Fruit fly (Drosophila melanogaster) whole organism, embryonic: ENCODE results near the gene trx.
A peak's percentile ranks its signal among the peaks of the same experiment; 100 is the strongest.

Experiments
- Ada2b ChIP-seq: fragments of 200-800 bp; sonication (Bioruptor generic); IDR thresholded peaks from 2 replicates; pipeline ENCODE4 v1.3.6; 2022; ENCODE audit warnings: missing biosample characterization, missing genetic modification characterization
- Blimp-1 ChIP-seq: fragments of 200-800 bp; sonication (Bioruptor generic); optimal IDR thresholded peaks from 3 replicates; lab custom pipeline; 2018; ENCODE audit warnings: missing biosample characterization, missing genetic modification characterization, mild to moderate bottlenecking, moderate library complexity, missing genetic modification reagents
- CG10462 ChIP-seq: fragments of 200-800 bp; sonication (Bioruptor generic); optimal IDR thresholded peaks from 2 replicates; lab custom pipeline; 2016; ENCODE audit warnings: missing biosample characterization, missing genetic modification characterization
- CG14667 ChIP-seq: fragments of 200-800 bp; sonication (Bioruptor generic); IDR thresholded peaks from 2 replicates; pipeline ENCODE4 v1.3.6; 2022; ENCODE audit warnings: missing biosample characterization, missing genetic modification characterization
- CG15011 ChIP-seq: fragments of 200-800 bp; sonication (Bioruptor generic); optimal IDR thresholded peaks from 3 replicates; lab custom pipeline; 2018; ENCODE audit warnings: missing biosample characterization, mild to moderate bottlenecking, missing genetic modification characterization
- CG1529 ChIP-seq: fragments of 200-800 bp; sonication (Bioruptor generic); optimal IDR thresholded peaks from 3 replicates; lab custom pipeline; 2018; ENCODE audit warnings: missing biosample characterization, missing genetic modification characterization
- CG17361 ChIP-seq: fragments of 200-800 bp; sonication (Bioruptor generic); IDR thresholded peaks from 3 replicates; pipeline ENCODE4 v1.3.6; 2022; ENCODE audit warnings: missing biosample characterization, missing genetic modification characterization
- CG18599 ChIP-seq: fragments of 200-800 bp; sonication (Bioruptor generic); optimal IDR thresholded peaks from 3 replicates; lab custom pipeline; 2017; ENCODE audit warnings: missing biosample characterization, missing genetic modification characterization, mild to moderate bottlenecking, moderate library complexity, missing genetic modification reagents
- CG2199 ChIP-seq: fragments of 200-800 bp; sonication (Bioruptor generic); IDR thresholded peaks from 3 replicates; pipeline ENCODE4 v1.3.6; 2022; ENCODE audit warnings: missing biosample characterization, missing genetic modification characterization
- CG2202 ChIP-seq: fragments of 200-800 bp; sonication (Bioruptor generic); optimal IDR thresholded peaks from 2 replicates; lab custom pipeline; 2018; ENCODE audit warnings: missing biosample characterization, mild to moderate bottlenecking, missing genetic modification characterization
- CG2678 ChIP-seq: fragments of 200-800 bp; sonication (Bioruptor generic); optimal IDR thresholded peaks from 3 replicates; lab custom pipeline; 2019; ENCODE audit warnings: missing biosample characterization, mild to moderate bottlenecking, missing genetic modification characterization, moderate library complexity
- CG2889 ChIP-seq: fragments of 200-800 bp; sonication (Bioruptor generic); IDR thresholded peaks from 3 replicates; pipeline ENCODE4 v1.3.6; 2022; ENCODE audit warnings: missing biosample characterization, missing genetic modification characterization
- CG30403 ChIP-seq: fragments of 200-800 bp; sonication (Bioruptor generic); optimal IDR thresholded peaks from 3 replicates; lab custom pipeline; 2016; ENCODE audit warnings: missing biosample characterization, missing genetic modification characterization
- CG30431 ChIP-seq: fragments of 200-800 bp; sonication (Bioruptor generic); optimal IDR thresholded peaks from 2 replicates; lab custom pipeline; 2017; ENCODE audit warnings: missing biosample characterization, missing genetic modification characterization
- CG3407 ChIP-seq: fragments of 200-800 bp; sonication (Bioruptor generic); optimal IDR thresholded peaks from 2 replicates; lab custom pipeline; 2018; ENCODE audit warnings: missing biosample characterization, mild to moderate bottlenecking, missing genetic modification characterization
- CG4360 ChIP-seq: fragments of 200-800 bp; sonication (Bioruptor generic); IDR thresholded peaks from 2 replicates; pipeline ENCODE4 v1.3.6; 2022; ENCODE audit warnings: missing biosample characterization, missing genetic modification characterization
- CG6813 ChIP-seq: fragments of 200-800 bp; sonication (Bioruptor generic); optimal IDR thresholded peaks from 2 replicates; lab custom pipeline; 2017; ENCODE audit warnings: missing biosample characterization, missing genetic modification characterization, mild to moderate bottlenecking, moderate library complexity, missing genetic modification reagents
- CG7928 ChIP-seq: fragments of 200-800 bp; sonication (Bioruptor generic); optimal IDR thresholded peaks from 2 replicates; lab custom pipeline; 2017; ENCODE audit warnings: missing biosample characterization, mild to moderate bottlenecking, missing genetic modification characterization
- CG9797 ChIP-seq: fragments of 200-800 bp; sonication (Bioruptor generic); optimal IDR thresholded peaks from 3 replicates; lab custom pipeline; 2018; ENCODE audit warnings: missing biosample characterization, mild to moderate bottlenecking, missing genetic modification characterization
- CoRest ChIP-seq: fragments of 200-800 bp; sonication (Bioruptor generic); optimal IDR thresholded peaks from 3 replicates; lab custom pipeline; 2018; ENCODE audit warnings: missing biosample characterization, mild to moderate bottlenecking, missing genetic modification characterization, moderate library complexity
- Dad ChIP-seq: fragments of 200-800 bp; sonication (Bioruptor generic); optimal IDR thresholded peaks from 3 replicates; lab custom pipeline; 2016; ENCODE audit warnings: missing biosample characterization, missing genetic modification characterization
- Drgx ChIP-seq: fragments of 200-800 bp; sonication (Bioruptor generic); IDR thresholded peaks from 2 replicates; pipeline ENCODE4 v1.3.6; 2022; ENCODE audit warnings: missing biosample characterization, missing genetic modification characterization
- Eip74EF ChIP-seq, 2 experiments: fragments of 200-800 bp in 1 of 2; fragments of >200 bp in 1 of 2; sonication (Bioruptor generic) in 1 of 2; optimal IDR thresholded peaks; 2 replicates each; lab custom pipeline; 2017 to 2019; ENCODE audit warnings: missing biosample characterization in 2 of 2, missing genetic modification characterization in 2 of 2, mild to moderate bottlenecking in 1 of 2, moderate library complexity in 1 of 2
- HLH3B ChIP-seq: fragments of 200-800 bp; sonication (Bioruptor generic); IDR thresholded peaks from 2 replicates; pipeline ENCODE4 v1.3.6; 2022; ENCODE audit warnings: missing biosample characterization, missing genetic modification characterization
- Hey ChIP-seq: fragments of 200-800 bp; sonication (Bioruptor generic); optimal IDR thresholded peaks from 3 replicates; lab custom pipeline; 2018; ENCODE audit warnings: missing biosample characterization, mild to moderate bottlenecking, missing genetic modification characterization
- Hr3 ChIP-seq: fragments of 200-800 bp; sonication (Bioruptor generic); optimal IDR thresholded peaks from 3 replicates; lab custom pipeline; 2016; ENCODE audit warnings: missing biosample characterization, missing genetic modification characterization
- Kr ChIP-seq: fragments of 200-800 bp; sonication (Bioruptor generic); optimal IDR thresholded peaks from 2 replicates; lab custom pipeline; 2017; ENCODE audit warnings: missing biosample characterization, mild to moderate bottlenecking, missing genetic modification characterization
- MBD-R2 ChIP-seq: fragments of 200-800 bp; sonication (Bioruptor generic); IDR thresholded peaks from 2 replicates; pipeline ENCODE4 v1.3.6; 2022; ENCODE audit warnings: missing biosample characterization, missing genetic modification characterization
- MESR4 ChIP-seq: fragments of 200-800 bp; sonication (Bioruptor generic); optimal IDR thresholded peaks from 2 replicates; lab custom pipeline; 2018; ENCODE audit warnings: missing biosample characterization, mild to moderate bottlenecking, missing genetic modification characterization, moderate library complexity
- Max ChIP-seq: fragments of 200-800 bp; sonication (Bioruptor generic); optimal IDR thresholded peaks from 2 replicates; lab custom pipeline; 2016; ENCODE audit warnings: missing biosample characterization, mild to moderate bottlenecking, missing genetic modification characterization
- Poxn ChIP-seq: fragments of 200-800 bp; sonication (Bioruptor generic); IDR thresholded peaks from 2 replicates; pipeline ENCODE4 v1.3.6; 2022; ENCODE audit warnings: missing biosample characterization, missing genetic modification characterization
- Ptx1 ChIP-seq: fragments of 200-800 bp; sonication (Bioruptor generic); IDR thresholded peaks from 2 replicates; pipeline ENCODE4 v1.3.6; 2022; ENCODE audit warnings: missing biosample characterization, missing genetic modification characterization
- Rfx ChIP-seq: fragments of 200-800 bp; sonication (Bioruptor generic); IDR thresholded peaks from 2 replicates; pipeline ENCODE4 v1.3.6; 2022; ENCODE audit warnings: missing biosample characterization, missing genetic modification characterization
- ash1 ChIP-seq: fragments of 200-800 bp; sonication (Bioruptor generic); optimal IDR thresholded peaks from 2 replicates; lab custom pipeline; 2018; ENCODE audit warnings: missing biosample characterization, mild to moderate bottlenecking, missing genetic modification characterization
- bowl ChIP-seq: fragments of 200-800 bp; sonication (Bioruptor generic); IDR thresholded peaks from 2 replicates; pipeline ENCODE4 v1.3.6; 2022; ENCODE audit warnings: missing biosample characterization, missing genetic modification characterization
- cad ChIP-seq: fragments of >200 bp; optimal IDR thresholded peaks from 2 replicates; lab custom pipeline; 2017; ENCODE audit warnings: missing biosample characterization, missing genetic modification characterization
- cas ChIP-seq: fragments of 200-800 bp; sonication (Bioruptor generic); IDR thresholded peaks from 2 replicates; pipeline ENCODE4 v1.3.6; 2022; ENCODE audit warnings: missing biosample characterization, missing genetic modification characterization
- crc ChIP-seq: fragments of 200-800 bp; sonication (Bioruptor generic); optimal IDR thresholded peaks from 2 replicates; lab custom pipeline; 2016; ENCODE audit warnings: missing biosample characterization, missing genetic modification characterization
- dmrt99B ChIP-seq: fragments of 200-800 bp; sonication (Bioruptor generic); optimal IDR thresholded peaks from 2 replicates; lab custom pipeline; 2018; ENCODE audit warnings: missing biosample characterization, mild to moderate bottlenecking, missing genetic modification characterization, moderate library complexity
- eve ChIP-seq, 2 experiments: fragments of >200 bp; optimal IDR thresholded peaks; 2 replicates each; lab custom pipeline; 2017; ENCODE audit warnings: missing biosample characterization in 2 of 2, missing genetic modification characterization in 2 of 2
- fd3F ChIP-seq: fragments of 200-800 bp; sonication (Bioruptor generic); optimal IDR thresholded peaks from 2 replicates; lab custom pipeline; 2018; ENCODE audit warnings: missing biosample characterization, mild to moderate bottlenecking, missing genetic modification characterization, moderate library complexity
- gcm ChIP-seq: fragments of 200-800 bp; sonication (Bioruptor generic); optimal IDR thresholded peaks from 2 replicates; lab custom pipeline; 2019; ENCODE audit warnings: missing biosample characterization, mild to moderate bottlenecking, missing genetic modification characterization, moderate library complexity
- hbn ChIP-seq: fragments of 200-800 bp; sonication (Bioruptor generic); IDR thresholded peaks from 2 replicates; pipeline ENCODE4 v1.3.6; 2022; ENCODE audit warnings: missing biosample characterization, missing genetic modification characterization; ENCODE audit not compliant: partially characterized antibody
- lov ChIP-seq, 2 experiments: fragments of 200-800 bp in 1 of 2; fragments of >200 bp in 1 of 2; sonication (Bioruptor generic) in 1 of 2; IDR thresholded peaks in 1 of 2; optimal IDR thresholded peaks in 1 of 2; 2 replicates in 1 of 2; 3 replicates in 1 of 2; pipeline versions ENCODE4 v1.3.6 to Lab custom; 2017 to 2022; ENCODE audit warnings: missing biosample characterization in 1 of 2, missing genetic modification characterization in 1 of 2
- nmo ChIP-seq: fragments of 200-800 bp; sonication (Bioruptor generic); optimal IDR thresholded peaks from 2 replicates; lab custom pipeline; 2018; ENCODE audit warnings: missing biosample characterization, mild to moderate bottlenecking, missing genetic modification characterization, moderate library complexity
- pb ChIP-seq: fragments of 200-800 bp; sonication (Bioruptor generic); optimal IDR thresholded peaks from 3 replicates; lab custom pipeline; 2016; ENCODE audit warnings: missing biosample characterization, missing genetic modification characterization
- pros ChIP-seq: fragments of 200-800 bp; sonication (Bioruptor generic); optimal IDR thresholded peaks from 3 replicates; lab custom pipeline; 2019; ENCODE audit warnings: missing biosample characterization, mild to moderate bottlenecking, missing genetic modification characterization, moderate library complexity
- ro ChIP-seq: fragments of 200-800 bp; sonication (Bioruptor generic); IDR thresholded peaks from 2 replicates; pipeline ENCODE4 v1.3.6; 2022; ENCODE audit warnings: missing biosample characterization, missing genetic modification characterization
- seq ChIP-seq: fragments of 200-800 bp; sonication (Bioruptor generic); IDR thresholded peaks from 2 replicates; pipeline ENCODE4 v1.3.6; 2022; ENCODE audit warnings: missing biosample characterization, missing genetic modification characterization
- slou ChIP-seq: fragments of 200-800 bp; sonication (Bioruptor generic); optimal IDR thresholded peaks from 3 replicates; lab custom pipeline; 2016; ENCODE audit warnings: missing biosample characterization, missing genetic modification characterization
- wdn ChIP-seq: fragments of 200-800 bp; sonication (Bioruptor generic); IDR thresholded peaks from 2 replicates; pipeline ENCODE4 v1.3.6; 2022; ENCODE audit warnings: missing biosample characterization, missing genetic modification characterization

trx gene

DNA sequence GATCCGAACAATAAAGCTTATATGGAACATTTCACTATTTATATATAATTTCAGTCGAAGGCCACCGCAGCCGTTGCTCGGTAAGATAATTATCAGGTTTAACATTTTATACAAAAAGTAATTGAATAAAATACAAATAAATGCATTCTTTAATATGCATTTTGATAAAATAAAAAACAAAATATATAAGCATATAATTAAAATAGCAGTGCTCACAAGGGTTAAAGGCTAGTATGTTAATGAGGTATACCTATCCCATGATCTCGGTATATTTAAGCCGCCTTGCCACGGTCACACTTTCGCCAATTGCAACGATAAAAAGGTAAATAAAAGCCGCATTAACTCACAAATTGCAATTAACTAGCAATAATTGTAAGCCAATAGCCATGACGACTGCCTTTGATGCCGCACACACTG is 22.1 kb upstream of the trx start, which contains the start of gene Polr2I (continued):
- TF ChIP-seq Dad (GFP tag; lab: Kevin White, UChicago) (no peak), Hey (tag; lab: Kevin White, UChicago) (no peak), CG18599 (no peak), lov (optimal IDR thresholded peaks at IDR 0.05; lab: Kevin White, UChicago) (no peak), lov (GFP tag; IDR thresholded peaks at IDR 0.05; lab: Robert Waterston, UW) (no peak), CG1529 (GFP tag; lab: Kevin White, UChicago) (no peak), slou (GFP tag; lab: Kevin White, UChicago) (no peak), ro (no peak), CG2678 (tag; lab: Kevin White, UChicago) (no peak), HLH3B (GFP tag; lab: Robert Waterston, UW) (no peak), eve (GFP tag; optimal IDR thresholded peaks at IDR 0.05; lab: Kevin White, UChicago) (no peak), hbn (GFP tag; lab: Robert Waterston, UW) (no peak), pros (GFP tag; lab: Kevin White, UChicago) (no peak), Ptx1 (peak; percentile 47; the same call in 1 of the 2 replicates), Rfx (GFP tag; lab: Robert Waterston, UW) (peak; percentile 33; the same call in 1 of the 2 replicates), pb (GFP tag; lab: Kevin White, UChicago) (no peak), CG2202 (tag; lab: Kevin White, UChicago) (no peak), bowl (GFP tag; lab: Robert Waterston, UW) (no peak), CG6813 (GFP tag; lab: Kevin White, UChicago) (no peak), cad (GFP tag; lab: Kevin White, UChicago) (no peak), CG15011 (GFP tag; lab: Kevin White, UChicago) (no peak), Poxn (GFP tag; lab: Robert Waterston, UW) (no peak), fd3F (GFP tag; lab: Kevin White, UChicago) (peak; percentile 11), Ada2b (GFP tag; lab: Robert Waterston, UW) (no peak), dmrt99B (tag; lab: Kevin White, UChicago) (no peak), CG3407 (no peak), CG17361 (GFP tag; lab: Robert Waterston, UW) (peak; percentile 81), Blimp-1 (GFP tag; lab: Kevin White, UChicago) (no peak), MBD-R2 (GFP tag; lab: Robert Waterston, UW) (peak; percentile 73), CG30431 (GFP tag; lab: Kevin White, UChicago) (no peak), crc (GFP tag; lab: Kevin White, UChicago) (no peak), CG10462 (GFP tag; lab: Kevin White, UChicago) (no peak), CoRest (tag; lab: Kevin White, UChicago) (peak; percentile 75), MESR4 (GFP tag; lab: Kevin White, UChicago) (peak; percentile 37), CG7928 (GFP tag; lab: Kevin White, UChicago) (no peak), wdn (GFP tag; lab: Robert Waterston, UW) (no peak), CG30403 (peak; percentile 57), gcm (GFP tag; lab: Kevin White, UChicago) (no peak), Max (GFP tag; lab: Kevin White, UChicago) (peak; percentile 11), Kr (GFP tag; lab: Kevin White, UChicago) (no peak), CG14667 (no peak), nmo (peak; percentile 72), Eip74EF (GFP tag; optimal IDR thresholded peaks at IDR 0.05; lab: Kevin White, UChicago) (no peak), Drgx (no peak), CG9797 (peak; percentile 34), CG4360 (GFP tag; lab: Robert Waterston, UW) (no peak), ash1 (GFP tag; lab: Kevin White, UChicago) (no peak), CG2199 (GFP tag; lab: Robert Waterston, UW) (no peak), Hr3 (GFP tag; lab: Kevin White, UChicago) (peak; percentile 54), CG2889 (no peak), cas (GFP tag; lab: Robert Waterston, UW) (no peak), seq (no peak)
